Worm (Caenorhabditis elegans) whole organism, L2 larva: ENCODE measurements around the gene C13B4.1.

Experiments used
- C34F6.9 ChIP-seq: fragments of 150-350 bp; optimal IDR thresholded peaks from 2 replicates; lab custom pipeline; 2014; ENCODE audit warnings: missing biosample characterization, missing genetic modification characterization
- F13H6.1 ChIP-seq: sonication (generic microtip); optimal IDR thresholded peaks from 2 replicates; lab custom pipeline; 2016; ENCODE audit warnings: missing genetic modification characterization, missing compliant biosample characterization
- R02D3.7 ChIP-seq: fragments of 150-350 bp; optimal IDR thresholded peaks from 2 replicates; lab custom pipeline; 2014; ENCODE audit warnings: missing biosample characterization, missing genetic modification characterization
- Y55F3AM.14 ChIP-seq: fragments of 200-800 bp; sonication (Bioruptor generic); optimal IDR thresholded peaks from 2 replicates; lab custom pipeline; 2018; ENCODE audit warnings: mild to moderate bottlenecking, missing genetic modification characterization, missing compliant biosample characterization
- ZK546.5 ChIP-seq: sonication (generic microtip); optimal IDR thresholded peaks from 2 replicates; lab custom pipeline; 2017; ENCODE audit warnings: missing biosample characterization, missing genetic modification characterization
- alr-1 ChIP-seq: fragments of 150-350 bp; optimal IDR thresholded peaks from 2 replicates; lab custom pipeline; 2014; ENCODE audit warnings: missing biosample characterization, missing genetic modification characterization
- aly-2 ChIP-seq: fragments of 150-350 bp; optimal IDR thresholded peaks from 2 replicates; lab custom pipeline; 2014; ENCODE audit warnings: missing biosample characterization, missing genetic modification characterization
- blmp-1 ChIP-seq: sonication (generic microtip); optimal IDR thresholded peaks from 2 replicates; lab custom pipeline; 2017; ENCODE audit warnings: missing genetic modification characterization, mild to moderate bottlenecking, missing compliant biosample characterization, antibody characterized with exemption, moderate library complexity; ENCODE audit not compliant: insufficient read depth
- ceh-82 ChIP-seq: fragments of 150-350 bp; optimal IDR thresholded peaks from 2 replicates; lab custom pipeline; 2014; ENCODE audit warnings: missing biosample characterization, missing genetic modification characterization
- crh-2 ChIP-seq: sonication (generic microtip); optimal IDR thresholded peaks from 2 replicates; lab custom pipeline; 2017; ENCODE audit warnings: missing biosample characterization, missing genetic modification characterization
- dmd-4 ChIP-seq: sonication (generic microtip); optimal IDR thresholded peaks from 2 replicates; lab custom pipeline; 2017; ENCODE audit warnings: missing biosample characterization, missing genetic modification characterization
- egl-27 ChIP-seq: sonication (generic microtip); optimal IDR thresholded peaks from 3 replicates; lab custom pipeline; 2017; ENCODE audit warnings: missing biosample characterization, missing genetic modification reagents, missing genetic modification characterization
- elt-1 ChIP-seq: fragments of 150-350 bp; optimal IDR thresholded peaks from 2 replicates; lab custom pipeline; 2014; ENCODE audit warnings: missing biosample characterization, missing genetic modification characterization
- lin-13 ChIP-seq: fragments of 150-350 bp; optimal IDR thresholded peaks from 2 replicates; lab custom pipeline; 2014; ENCODE audit warnings: missing biosample characterization, missing genetic modification reagents, missing genetic modification characterization
- lin-39 ChIP-seq: fragments of 150-350 bp; optimal IDR thresholded peaks from 2 replicates; lab custom pipeline; 2014; ENCODE audit warnings: missing biosample characterization, missing genetic modification reagents, missing genetic modification characterization
- lsy-2 ChIP-seq, 2 experiments: fragments of 150-350 bp in 1 of 2; sonication (generic microtip) in 1 of 2; optimal IDR thresholded peaks; 2 replicates each; lab custom pipeline; 2014 to 2017; ENCODE audit warnings: missing biosample characterization in 2 of 2, missing genetic modification characterization in 2 of 2
- mab-5 ChIP-seq: fragments of 150-350 bp; optimal IDR thresholded peaks from 2 replicates; lab custom pipeline; 2014; ENCODE audit warnings: missing biosample characterization, missing genetic modification characterization
- mbf-1 ChIP-seq: sonication (generic microtip); optimal IDR thresholded peaks from 2 replicates; lab custom pipeline; 2017; ENCODE audit warnings: missing biosample characterization, missing genetic modification characterization
- mdl-1 ChIP-seq, 2 experiments: fragments of 150-350 bp in 1 of 2; sonication (generic microtip) in 1 of 2; optimal IDR thresholded peaks; 2 replicates each; lab custom pipeline; 2017; ENCODE audit warnings: missing biosample characterization in 2 of 2, missing genetic modification characterization in 2 of 2
- nhr-10 ChIP-seq: sonication (generic microtip); optimal IDR thresholded peaks from 2 replicates; lab custom pipeline; 2017; ENCODE audit warnings: missing biosample characterization, missing genetic modification characterization
- nhr-11 ChIP-seq: fragments of 150-350 bp; optimal IDR thresholded peaks from 2 replicates; lab custom pipeline; 2014; ENCODE audit warnings: missing biosample characterization, missing genetic modification characterization
- nhr-129 ChIP-seq: fragments of 150-350 bp; optimal IDR thresholded peaks from 2 replicates; lab custom pipeline; 2014; ENCODE audit warnings: missing biosample characterization, missing genetic modification characterization
- nhr-21 ChIP-seq: fragments of 150-350 bp; optimal IDR thresholded peaks from 2 replicates; lab custom pipeline; 2014; ENCODE audit warnings: missing biosample characterization, missing genetic modification characterization
- nhr-23 ChIP-seq: fragments of 150-350 bp; optimal IDR thresholded peaks from 2 replicates; lab custom pipeline; 2014; ENCODE audit warnings: missing biosample characterization, missing genetic modification reagents, missing genetic modification characterization
- nhr-237 ChIP-seq: fragments of 150-350 bp; optimal IDR thresholded peaks from 2 replicates; lab custom pipeline; 2014; ENCODE audit warnings: missing biosample characterization, missing genetic modification characterization
- nhr-6 ChIP-seq: fragments of 150-350 bp; optimal IDR thresholded peaks from 2 replicates; lab custom pipeline; 2014; ENCODE audit warnings: missing biosample characterization, missing genetic modification characterization
- nhr-77 ChIP-seq: fragments of 150-350 bp; optimal IDR thresholded peaks from 2 replicates; lab custom pipeline; 2014; ENCODE audit warnings: missing biosample characterization, missing genetic modification characterization
- peb-1 ChIP-seq: fragments of 150-350 bp; optimal IDR thresholded peaks from 2 replicates; lab custom pipeline; 2014; ENCODE audit warnings: missing biosample characterization, missing genetic modification characterization
- sem-4 ChIP-seq: fragments of 150-350 bp; optimal IDR thresholded peaks from 2 replicates; lab custom pipeline; 2014; ENCODE audit warnings: missing biosample characterization, missing genetic modification reagents, missing genetic modification characterization
- skn-1 ChIP-seq: sonication (generic microtip); optimal IDR thresholded peaks from 2 replicates; lab custom pipeline; 2017; ENCODE audit warnings: missing biosample characterization, missing genetic modification characterization
- sma-3 ChIP-seq: sonication (generic microtip); optimal IDR thresholded peaks from 2 replicates; lab custom pipeline; 2016; ENCODE audit warnings: missing genetic modification reagents, missing genetic modification characterization, missing compliant biosample characterization
- snpc-4 ChIP-seq: fragments of 150-350 bp; optimal IDR thresholded peaks from 2 replicates; lab custom pipeline; 2014; ENCODE audit warnings: missing biosample characterization, missing genetic modification characterization
- unc-55 ChIP-seq: fragments of 150-350 bp; sonication (generic microtip); optimal IDR thresholded peaks from 3 replicates; lab custom pipeline; 2014; ENCODE audit warnings: missing biosample characterization, missing genetic modification reagents, missing genetic modification characterization
- unc-62 ChIP-seq: fragments of 150-350 bp; optimal IDR thresholded peaks from 2 replicates; lab custom pipeline; 2014; ENCODE audit warnings: missing biosample characterization, missing genetic modification reagents, missing genetic modification characterization
- zag-1 ChIP-seq: fragments of 150-350 bp; optimal IDR thresholded peaks from 2 replicates; lab custom pipeline; 2014; ENCODE audit warnings: missing biosample characterization, missing genetic modification characterization
- ztf-1 ChIP-seq: fragments of 200-800 bp; sonication (Bioruptor generic); conservative IDR thresholded peaks from 2 replicates; pipeline ENCODE4 v1.3.6; 2022; ENCODE audit warnings: missing genetic modification characterization, missing compliant biosample characterization
- ztf-4 ChIP-seq: fragments of 150-350 bp; optimal IDR thresholded peaks from 2 replicates; lab custom pipeline; 2014; ENCODE audit warnings: missing biosample characterization, missing genetic modification characterization

C13B4.1 gene

DNA sequence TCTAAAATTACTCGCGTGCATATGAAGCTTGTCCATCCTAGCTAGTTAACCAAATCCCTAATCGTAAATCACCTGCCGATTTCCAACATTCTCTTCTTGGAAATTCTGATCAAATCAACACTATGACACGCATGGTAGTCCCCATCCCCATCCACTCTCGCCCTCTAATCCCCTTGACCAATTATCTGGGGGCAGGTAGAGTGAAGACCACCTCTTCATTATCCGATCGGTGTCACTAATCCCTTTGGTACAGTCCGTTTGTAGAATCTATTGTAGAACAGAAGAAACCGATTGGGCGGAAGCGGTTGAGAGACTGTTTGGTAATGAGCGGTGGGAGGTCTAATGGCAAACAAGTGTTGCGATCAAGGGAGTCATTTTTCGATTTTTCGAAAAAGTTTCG lies 42.3 kb downstream of the C13B4.1 start:
- TF ChIP-seq nhr-77 (tag; lab: Kevin White, UChicago) (no peak), nhr-21 (no peak), ZK546.5 (tag; lab: Kevin White, UChicago) (no peak), sem-4 (tag; lab: Kevin White, UChicago) (no peak), sma-3 (no peak), alr-1 (tag; lab: Kevin White, UChicago) (no peak), mbf-1 (tag; lab: Kevin White, UChicago) (no peak), lin-13 (GFP tag; lab: Kevin White, UChicago) (no peak), mab-5 (no peak), unc-55 (GFP tag; lab: Kevin White, UChicago) (no peak), C34F6.9 (no peak), skn-1 (tag; lab: Kevin White, UChicago) (no peak), nhr-23 (tag; lab: Kevin White, UChicago) (no peak), unc-62 (GFP tag; lab: Kevin White, UChicago) (no peak), lsy-2 (tag; optimal IDR thresholded peaks at IDR 0.05; lab: Kevin White, UChicago) (no peak)
- TF ChIP-seq, all 48 proteins: peak for 0

DNA sequence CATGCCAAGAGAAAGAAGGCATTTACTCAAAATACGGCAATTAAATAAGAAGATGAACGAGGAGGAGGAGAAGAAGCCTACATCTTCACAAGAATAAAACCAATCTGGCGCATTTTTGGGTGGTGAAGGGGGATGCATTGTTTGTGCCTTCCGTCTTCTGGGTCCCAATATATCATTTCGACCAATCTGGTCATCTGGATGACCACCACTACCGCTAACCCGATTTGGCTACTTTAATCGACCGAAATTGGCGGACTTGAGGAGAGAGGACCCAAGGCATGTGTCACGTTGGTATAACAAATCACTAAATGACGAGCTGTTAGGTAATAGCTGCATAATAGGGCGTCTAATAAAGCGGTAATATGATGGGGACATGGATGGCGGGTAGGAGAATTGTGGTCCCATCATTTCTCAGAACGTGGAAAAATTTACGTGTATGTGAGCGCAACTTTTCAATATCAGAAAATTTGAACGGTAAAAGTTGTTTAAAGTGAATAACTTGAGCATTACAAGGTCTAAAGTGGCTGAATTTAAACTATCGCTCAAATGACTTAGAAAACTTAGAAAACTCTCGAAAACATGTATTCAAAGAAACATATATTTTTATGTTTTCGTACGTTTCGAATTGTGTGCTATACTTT lies 45.6 kb downstream of the C13B4.1 start:
- TF ChIP-seq snpc-4, result no peak
- no peak for TF ChIP-seq ztf-4 (tag; lab: Kevin White, UChicago)
- no peak for TF ChIP-seq blmp-1 (tag; lab: Kevin White, UChicago)
- TF ChIP-seq F13H6.1 (tag; lab: Kevin White, UChicago), result no peak
- no peak for TF ChIP-seq Y55F3AM.14 (GFP tag; lab: Kevin White, UChicago)
- TF ChIP-seq R02D3.7 (tag; lab: Kevin White, UChicago), result no peak
- TF ChIP-seq mdl-1 (tag; optimal IDR thresholded peaks at IDR 0.05; lab: Kevin White, UChicago), result no peak
- no peak for TF ChIP-seq crh-2 (tag; lab: Kevin White, UChicago)
- no peak for TF ChIP-seq nhr-6 (tag; lab: Kevin White, UChicago)
- TF ChIP-seq, all 48 proteins: peak for 0

- TF ChIP-seq egl-27 (tag; lab: Kevin White, UChicago), result no peak
- no peak for TF ChIP-seq mdl-1 (tag; optimal IDR thresholded peaks at IDR 0.05; lab: Kevin White, UChicago)
- TF ChIP-seq peb-1, result no peak
- TF ChIP-seq aly-2 (tag; lab: Kevin White, UChicago), result no peak
- TF ChIP-seq dmd-4 (tag; lab: Kevin White, UChicago), result no peak
- no peak for TF ChIP-seq nhr-77 (tag; lab: Kevin White, UChicago)
- TF ChIP-seq, all 48 proteins: peak for 0
Measured at ce11 chrII:14432100-14432499, 47.3 kb downstream of the C13B4.1 start.

- TF ChIP-seq nhr-77 (tag; lab: Kevin White, UChicago) (no peak), zag-1 (tag; lab: Kevin White, UChicago) (no peak), alr-1 (tag; lab: Kevin White, UChicago) (no peak), nhr-10 (tag; lab: Kevin White, UChicago) (no peak), lin-13 (GFP tag; lab: Kevin White, UChicago) (no peak), unc-55 (GFP tag; lab: Kevin White, UChicago) (no peak), skn-1 (tag; lab: Kevin White, UChicago) (no peak), ztf-4 (tag; lab: Kevin White, UChicago) (no peak), ceh-82 (tag; lab: Kevin White, UChicago) (no peak), mab-5 (no peak), sem-4 (tag; lab: Kevin White, UChicago) (no peak), nhr-237 (tag; lab: Kevin White, UChicago) (no peak), elt-1 (no peak), lin-39 (no peak), ztf-1 (GFP tag; lab: Robert Waterston, UW) (no peak), nhr-129 (no peak), peb-1 (no peak), snpc-4 (no peak), dmd-4 (tag; lab: Kevin White, UChicago) (no peak), nhr-11 (tag; lab: Kevin White, UChicago) (no peak)
Measured at ce11 chrII:14428834-14429233, 50.6 kb downstream of the C13B4.1 start.
